Worm (Caenorhabditis elegans) whole organism, L3 larva: Measurements from ENCODE around the gene irld-51.

Experiments used
- elt-2 ChIP-seq: sonication (generic microtip); optimal IDR thresholded peaks from 2 replicates; lab custom pipeline; 2016; ENCODE audit warnings: missing genetic modification reagents, mild to moderate bottlenecking, missing genetic modification characterization, missing compliant biosample characterization
- elt-3 ChIP-seq, 3 experiments: fragments of 150-350 bp in 1 of 3; sonication (generic microtip) in 2 of 3; optimal IDR thresholded peaks; 2 replicates in 2 of 3; 4 replicates in 1 of 3; lab custom pipeline; 2014 to 2017; ENCODE audit warnings: missing biosample characterization in 3 of 3, missing genetic modification characterization in 3 of 3
- fkh-10 ChIP-seq: sonication (generic microtip); optimal IDR thresholded peaks from 2 replicates; lab custom pipeline; 2017; ENCODE audit warnings: missing biosample characterization, missing genetic modification reagents, missing genetic modification characterization
- jun-1 ChIP-seq: fragments of 150-350 bp; optimal IDR thresholded peaks from 2 replicates; lab custom pipeline; 2014; ENCODE audit warnings: missing biosample characterization, missing genetic modification reagents, missing genetic modification characterization
- mml-1 ChIP-seq: fragments of 150-350 bp; sonication (generic microtip); optimal IDR thresholded peaks from 3 replicates; lab custom pipeline; 2014; ENCODE audit warnings: missing biosample characterization, missing genetic modification characterization
- nhr-12 ChIP-seq: fragments of 150-350 bp; optimal IDR thresholded peaks from 2 replicates; lab custom pipeline; 2014; ENCODE audit warnings: missing biosample characterization, missing genetic modification characterization
- nhr-23 ChIP-seq: fragments of 150-350 bp; optimal IDR thresholded peaks from 2 replicates; lab custom pipeline; 2014; ENCODE audit warnings: missing biosample characterization, missing genetic modification reagents, missing genetic modification characterization
- nhr-67 ChIP-seq: fragments of 150-350 bp; optimal IDR thresholded peaks from 2 replicates; lab custom pipeline; 2014; ENCODE audit warnings: missing biosample characterization, missing genetic modification characterization
- nhr-76 ChIP-seq: fragments of 150-350 bp; sonication (generic microtip); optimal IDR thresholded peaks from 5 replicates; lab custom pipeline; 2014; ENCODE audit warnings: missing biosample characterization, missing genetic modification characterization
- snpc-4 ChIP-seq: fragments of 150-350 bp; optimal IDR thresholded peaks from 2 replicates; lab custom pipeline; 2014; ENCODE audit warnings: missing biosample characterization, missing genetic modification characterization
- tbx-2 ChIP-seq: sonication (generic microtip); optimal IDR thresholded peaks from 2 replicates; lab custom pipeline; 2016; ENCODE audit warnings: mild to moderate bottlenecking, missing genetic modification characterization, missing compliant biosample characterization

DNA sequence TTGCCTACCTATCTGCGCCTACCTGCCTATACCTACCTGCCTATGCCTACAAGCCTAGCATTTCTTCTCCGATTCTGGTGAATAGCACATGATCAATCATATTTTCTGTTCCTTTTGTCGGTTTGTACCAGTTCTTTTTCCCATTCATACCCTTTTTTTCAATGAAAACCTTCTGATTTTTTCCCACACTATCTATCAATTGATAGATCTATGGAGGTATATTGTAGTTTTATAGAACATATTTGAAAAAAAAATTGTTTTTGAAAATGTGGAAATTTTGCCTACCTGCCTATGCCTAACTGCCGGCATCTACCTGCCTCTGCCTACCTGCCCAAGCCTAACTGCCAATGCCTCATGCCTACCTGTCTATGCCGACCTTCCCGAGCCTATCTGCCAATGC is 11.1 kb upstream of the irld-51 start:
- TF ChIP-seq elt-3 (tag; optimal IDR thresholded peaks at IDR 0.05; lab: Kevin White, UChicago) (no peak), nhr-76 (tag; lab: Kevin White, UChicago) (no peak), nhr-67 (tag; lab: Kevin White, UChicago) (no peak), jun-1 (tag; lab: Kevin White, UChicago) (no peak), tbx-2 (tag; lab: Kevin White, UChicago) (no peak), elt-2 (no peak), fkh-10 (GFP tag; lab: Kevin White, UChicago) (no peak), mml-1 (tag; lab: Kevin White, UChicago) (no peak), nhr-23 (no peak), snpc-4 (no peak), nhr-12 (tag; lab: Kevin White, UChicago) (no peak)
